Worm (Caenorhabditis elegans): ENCODE measurements around the gene clec-49.

DNA sequence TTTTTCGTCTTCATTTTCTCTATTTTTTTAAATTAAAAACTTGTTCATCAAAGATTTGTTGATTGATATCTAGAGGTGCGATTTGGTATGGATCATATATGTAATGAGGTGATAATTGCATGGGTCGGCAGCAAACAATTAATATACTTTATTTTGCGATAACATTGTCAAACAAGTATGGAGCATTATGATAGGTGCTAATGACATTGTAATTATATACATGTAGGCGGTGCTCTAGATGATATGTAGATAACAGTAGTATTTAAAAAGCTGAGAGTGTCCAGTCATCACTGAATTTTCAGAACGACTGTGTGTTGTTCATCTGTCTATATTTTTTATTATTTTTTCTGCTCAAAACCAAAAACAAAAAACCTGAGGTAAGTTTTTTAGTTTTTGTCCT, 20.7 kb downstream of the clec-49 start, which contains the start of gene Y116F11A.1:
- TF ChIP-seq snpc-4 (tag; optimal IDR thresholded peaks at IDR 0.05) (no peak), nhr-28 (tag; optimal IDR thresholded peaks at IDR 0.05) (no peak), mep-1 (tag; optimal IDR thresholded peaks at IDR 0.05) (no peak), ham-2 (GFP tag; optimal IDR thresholded peaks at IDR 0.05) (no peak), nhr-76 (tag; optimal IDR thresholded peaks at IDR 0.05) (no peak), lin-13 (tag; optimal IDR thresholded peaks at IDR 0.05) (no peak), bed-3 (GFP tag; optimal IDR thresholded peaks at IDR 0.05) (no peak), nhr-237 (tag; optimal IDR thresholded peaks at IDR 0.05) (no peak)

All from whole organism, mixed stage, embryonic.